Fruit fly (Drosophila melanogaster) whole organism, embryonic: Measurements from ENCODE around the gene CG7536.

Experiments
- Antp ChIP-seq: fragments of 200-800 bp; sonication (Bioruptor generic); optimal IDR thresholded peaks from 3 replicates; lab custom pipeline; 2016; ENCODE audit warnings: missing biosample characterization, missing genetic modification characterization
- Bgb ChIP-seq: fragments of 200-800 bp; sonication (Bioruptor generic); IDR thresholded peaks from 2 replicates; pipeline ENCODE4 v1.3.6; 2022; ENCODE audit warnings: missing biosample characterization, missing genetic modification characterization; ENCODE audit not compliant: partially characterized antibody
- Blimp-1 ChIP-seq: fragments of 200-800 bp; sonication (Bioruptor generic); optimal IDR thresholded peaks from 3 replicates; lab custom pipeline; 2018; ENCODE audit warnings: missing biosample characterization, missing genetic modification characterization, mild to moderate bottlenecking, moderate library complexity, missing genetic modification reagents
- CG1024 ChIP-seq: fragments of 200-800 bp; sonication (Bioruptor generic); IDR thresholded peaks from 2 replicates; pipeline ENCODE4 v1.3.6; 2022; ENCODE audit warnings: missing biosample characterization, missing genetic modification characterization
- CG12155 ChIP-seq: fragments of 200-800 bp; sonication (Bioruptor generic); optimal IDR thresholded peaks from 3 replicates; lab custom pipeline; 2016; ENCODE audit warnings: missing biosample characterization, missing genetic modification characterization
- CG13424 ChIP-seq: fragments of 200-800 bp; sonication (Bioruptor generic); optimal IDR thresholded peaks from 2 replicates; lab custom pipeline; 2019; ENCODE audit warnings: missing biosample characterization, mild to moderate bottlenecking, missing genetic modification characterization, moderate library complexity
- CG13775 ChIP-seq: fragments of 200-800 bp; sonication (Bioruptor generic); optimal IDR thresholded peaks from 3 replicates; lab custom pipeline; 2017; ENCODE audit warnings: missing biosample characterization, mild to moderate bottlenecking, missing genetic modification characterization
- CG2120 ChIP-seq: fragments of 200-800 bp; sonication (Bioruptor generic); optimal IDR thresholded peaks from 3 replicates; lab custom pipeline; 2016; ENCODE audit warnings: missing biosample characterization, missing genetic modification characterization
- CG2129 ChIP-seq: fragments of 200-800 bp; sonication (Bioruptor generic); IDR thresholded peaks from 2 replicates; pipeline ENCODE4 v1.3.6; 2022; ENCODE audit warnings: missing biosample characterization, missing genetic modification characterization; ENCODE audit not compliant: partially characterized antibody
- CG2712 ChIP-seq: fragments of 200-800 bp; optimal IDR thresholded peaks from 3 replicates; lab custom pipeline; 2019; ENCODE audit warnings: missing biosample characterization, mild to moderate bottlenecking, missing genetic modification characterization, moderate library complexity
- CG30403 ChIP-seq: fragments of 200-800 bp; sonication (Bioruptor generic); optimal IDR thresholded peaks from 3 replicates; lab custom pipeline; 2016; ENCODE audit warnings: missing biosample characterization, missing genetic modification characterization
- CG30431 ChIP-seq: fragments of 200-800 bp; sonication (Bioruptor generic); optimal IDR thresholded peaks from 2 replicates; lab custom pipeline; 2017; ENCODE audit warnings: missing biosample characterization, missing genetic modification characterization
- CG42726 ChIP-seq: fragments of 200-800 bp; sonication (Bioruptor generic); IDR thresholded peaks from 2 replicates; pipeline ENCODE4 v1.3.6; 2022; ENCODE audit warnings: missing biosample characterization, missing genetic modification characterization; ENCODE audit not compliant: partially characterized antibody
- CG7357 ChIP-seq: fragments of 200-800 bp; sonication (Bioruptor generic); IDR thresholded peaks from 3 replicates; pipeline ENCODE4 v1.3.6; 2022; ENCODE audit warnings: missing biosample characterization, missing genetic modification characterization
- CG7963 ChIP-seq: fragments of 200-800 bp; sonication (Bioruptor generic); IDR thresholded peaks from 3 replicates; pipeline ENCODE4 v1.3.6; 2022; ENCODE audit warnings: missing biosample characterization, missing genetic modification characterization; ENCODE audit not compliant: partially characterized antibody
- Dref ChIP-seq: fragments of 200-800 bp; sonication (Bioruptor generic); IDR thresholded peaks from 2 replicates; pipeline ENCODE4 v1.3.6; 2022; ENCODE audit warnings: missing biosample characterization, missing genetic modification characterization
- E2f2 ChIP-seq: fragments of 200-800 bp; sonication (Bioruptor generic); IDR thresholded peaks from 2 replicates; pipeline ENCODE4 v1.3.6; 2022; ENCODE audit warnings: missing biosample characterization, missing genetic modification characterization
- Gug ChIP-seq: fragments of 200-800 bp; sonication (Bioruptor generic); IDR thresholded peaks from 4 replicates; pipeline ENCODE4 v1.3.6; 2022; ENCODE audit warnings: missing biosample characterization, missing genetic modification characterization
- HLH4C ChIP-seq: fragments of 200-800 bp; sonication (Bioruptor generic); IDR thresholded peaks from 3 replicates; pipeline ENCODE4 v1.3.6; 2022; ENCODE audit warnings: missing biosample characterization, missing genetic modification characterization; ENCODE audit not compliant: partially characterized antibody
- HLHmδ ChIP-seq: fragments of 200-800 bp; sonication (Bioruptor generic); optimal IDR thresholded peaks from 2 replicates; lab custom pipeline; 2018; ENCODE audit warnings: missing biosample characterization, mild to moderate bottlenecking, missing genetic modification characterization, moderate library complexity
- MESR4 ChIP-seq: fragments of 200-800 bp; sonication (Bioruptor generic); optimal IDR thresholded peaks from 2 replicates; lab custom pipeline; 2018; ENCODE audit warnings: missing biosample characterization, mild to moderate bottlenecking, missing genetic modification characterization, moderate library complexity
- Mad ChIP-seq: fragments of 200-800 bp; sonication (Bioruptor generic); optimal IDR thresholded peaks from 2 replicates; lab custom pipeline; 2016; ENCODE audit warnings: missing biosample characterization, missing genetic modification characterization
- Mrtf ChIP-seq: fragments of 200-800 bp; sonication (Bioruptor generic); IDR thresholded peaks from 3 replicates; pipeline ENCODE4 v1.3.6; 2022; ENCODE audit warnings: missing biosample characterization, missing genetic modification characterization
- NFAT ChIP-seq: fragments of 200-800 bp; sonication (Bioruptor generic); IDR thresholded peaks from 2 replicates; pipeline ENCODE4 v1.3.6; 2022; ENCODE audit warnings: missing biosample characterization, missing genetic modification characterization
- Opbp ChIP-seq: fragments of 200-800 bp; sonication (Bioruptor generic); IDR thresholded peaks from 3 replicates; pipeline ENCODE4 v1.3.6; 2022; ENCODE audit warnings: missing biosample characterization, missing genetic modification characterization; ENCODE audit not compliant: partially characterized antibody
- Rfx ChIP-seq: fragments of 200-800 bp; sonication (Bioruptor generic); IDR thresholded peaks from 2 replicates; pipeline ENCODE4 v1.3.6; 2022; ENCODE audit warnings: missing biosample characterization, missing genetic modification characterization
- Scr ChIP-seq: fragments of 200-800 bp; sonication (Bioruptor generic); IDR thresholded peaks from 2 replicates; pipeline ENCODE4 v1.3.6; 2022; ENCODE audit warnings: missing biosample characterization, missing genetic modification characterization; ENCODE audit not compliant: partially characterized antibody
- Six4 ChIP-seq: fragments of 200-800 bp; sonication (Bioruptor generic); optimal IDR thresholded peaks from 2 replicates; lab custom pipeline; 2016; ENCODE audit warnings: missing biosample characterization, missing genetic modification characterization
- Xbp1 ChIP-seq: fragments of 200-800 bp; sonication (Bioruptor generic); optimal IDR thresholded peaks from 3 replicates; lab custom pipeline; 2016; ENCODE audit warnings: missing biosample characterization, mild to moderate bottlenecking, missing genetic modification characterization
- al ChIP-seq: fragments of 200-800 bp; sonication (Bioruptor generic); IDR thresholded peaks from 2 replicates; pipeline ENCODE4 v1.3.6; 2022; ENCODE audit warnings: missing biosample characterization, missing genetic modification characterization
- amos ChIP-seq: fragments of 200-800 bp; sonication (Bioruptor generic); IDR thresholded peaks from 2 replicates; pipeline ENCODE4 v1.3.6; 2022; ENCODE audit warnings: missing biosample characterization, missing genetic modification characterization; ENCODE audit not compliant: partially characterized antibody
- ap ChIP-seq: fragments of 200-800 bp; sonication (Bioruptor generic); IDR thresholded peaks from 2 replicates; pipeline ENCODE4 v1.3.6; 2022; ENCODE audit warnings: missing biosample characterization, missing genetic modification characterization
- chinmo ChIP-seq: fragments of 200-800 bp; sonication (Bioruptor generic); IDR thresholded peaks from 4 replicates; pipeline ENCODE4 v1.3.6; 2022; ENCODE audit warnings: missing biosample characterization, missing genetic modification characterization; ENCODE audit not compliant: partially characterized antibody
- dpn ChIP-seq, 2 experiments: fragments of 200-800 bp; sonication (Bioruptor generic); optimal IDR thresholded peaks; 3 replicates each; lab custom pipeline; 2016; ENCODE audit warnings: missing biosample characterization in 2 of 2, missing genetic modification characterization in 2 of 2
- gce ChIP-seq: fragments of 200-800 bp; sonication (Bioruptor generic); IDR thresholded peaks from 3 replicates; pipeline ENCODE4 v1.3.6; 2022; ENCODE audit warnings: missing biosample characterization, missing genetic modification characterization
- inv ChIP-seq: fragments of 200-800 bp; sonication (Bioruptor generic); IDR thresholded peaks from 2 replicates; pipeline ENCODE4 v1.3.6; 2022; ENCODE audit warnings: missing biosample characterization, missing genetic modification characterization; ENCODE audit not compliant: partially characterized antibody
- knrl ChIP-seq: fragments of 200-800 bp; sonication (Bioruptor generic); IDR thresholded peaks from 3 replicates; pipeline ENCODE4 v1.3.6; 2022; ENCODE audit warnings: missing biosample characterization, missing genetic modification characterization; ENCODE audit not compliant: partially characterized antibody
- nom ChIP-seq: fragments of 200-800 bp; sonication (Bioruptor generic); optimal IDR thresholded peaks from 2 replicates; lab custom pipeline; 2017; ENCODE audit warnings: missing biosample characterization, missing genetic modification characterization, mild to moderate bottlenecking, moderate library complexity, missing genetic modification reagents
- pzg ChIP-seq: fragments of 200-800 bp; sonication (Bioruptor generic); optimal IDR thresholded peaks from 3 replicates; lab custom pipeline; 2018; ENCODE audit warnings: missing biosample characterization, mild to moderate bottlenecking, missing genetic modification characterization, moderate library complexity
- row ChIP-seq: fragments of 200-800 bp; sonication (Bioruptor generic); IDR thresholded peaks from 3 replicates; pipeline ENCODE4 v1.3.6; 2022; ENCODE audit warnings: missing biosample characterization, missing genetic modification characterization
- run ChIP-seq: fragments of 200-800 bp; sonication (Bioruptor generic); optimal IDR thresholded peaks from 3 replicates; lab custom pipeline; 2018; ENCODE audit warnings: missing biosample characterization, mild to moderate bottlenecking, missing genetic modification characterization
- slbo ChIP-seq: fragments of 200-800 bp; sonication (Bioruptor generic); IDR thresholded peaks from 2 replicates; pipeline ENCODE4 v1.3.6; 2022; ENCODE audit warnings: missing biosample characterization, missing genetic modification characterization
- ssp ChIP-seq: fragments of 200-800 bp; sonication (Bioruptor generic); IDR thresholded peaks from 2 replicates; pipeline ENCODE4 v1.3.6; 2022; ENCODE audit warnings: missing biosample characterization, missing genetic modification characterization
- tgo ChIP-seq: fragments of 200-800 bp; sonication (Bioruptor generic); IDR thresholded peaks from 3 replicates; pipeline ENCODE4 v1.3.6; 2022; ENCODE audit warnings: missing biosample characterization, missing genetic modification characterization
- trem ChIP-seq: fragments of 200-800 bp; optimal IDR thresholded peaks from 3 replicates; lab custom pipeline; 2019; ENCODE audit warnings: missing biosample characterization, mild to moderate bottlenecking, missing genetic modification characterization, moderate library complexity
- usp ChIP-seq: fragments of >200 bp; optimal IDR thresholded peaks from 2 replicates; lab custom pipeline; 2017; ENCODE audit warnings: missing biosample characterization, missing genetic modification characterization
- vnd ChIP-seq: fragments of 200-800 bp; sonication (Bioruptor generic); IDR thresholded peaks from 3 replicates; pipeline ENCODE4 v1.3.6; 2022; ENCODE audit warnings: missing biosample characterization, missing genetic modification characterization; ENCODE audit not compliant: partially characterized antibody

Gene CG7536

DNA sequence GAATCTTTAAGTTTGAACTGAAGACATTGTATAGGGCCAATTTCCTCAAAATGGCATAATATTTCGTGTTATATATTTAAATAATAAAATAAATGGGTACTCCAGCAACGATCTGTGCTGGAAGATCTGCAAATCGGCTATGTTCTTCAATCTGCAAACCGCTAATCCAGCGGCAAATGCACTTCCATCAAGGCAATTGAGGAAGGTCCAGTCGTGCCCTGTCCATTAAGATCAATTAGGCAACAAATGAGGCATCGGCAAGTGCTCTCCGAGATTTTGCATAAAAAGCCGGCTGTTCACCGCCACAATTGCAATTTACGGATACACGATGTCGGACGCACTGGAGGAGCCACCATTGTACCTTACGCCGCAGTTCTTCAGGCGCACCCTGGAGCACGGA is 15.0 kb upstream of the CG7536 start, which contains the start of gene CG7135:
Gene CG7135 (plus strand): TSS at position 301 of the 400 bp plus-strand sequence.
- TF ChIP-seq Xbp1 (GFP tag; lab: Kevin White, UChicago) (no peak), CG30431 (GFP tag; lab: Kevin White, UChicago) (no peak), HLHmδ (GFP tag; lab: Kevin White, UChicago) (no peak), Bgb (GFP tag; lab: Robert Waterston, UW) (no peak), tgo (GFP tag; lab: Robert Waterston, UW) (no peak)
- TF ChIP-seq, all 482 proteins: peak for 0

DNA sequence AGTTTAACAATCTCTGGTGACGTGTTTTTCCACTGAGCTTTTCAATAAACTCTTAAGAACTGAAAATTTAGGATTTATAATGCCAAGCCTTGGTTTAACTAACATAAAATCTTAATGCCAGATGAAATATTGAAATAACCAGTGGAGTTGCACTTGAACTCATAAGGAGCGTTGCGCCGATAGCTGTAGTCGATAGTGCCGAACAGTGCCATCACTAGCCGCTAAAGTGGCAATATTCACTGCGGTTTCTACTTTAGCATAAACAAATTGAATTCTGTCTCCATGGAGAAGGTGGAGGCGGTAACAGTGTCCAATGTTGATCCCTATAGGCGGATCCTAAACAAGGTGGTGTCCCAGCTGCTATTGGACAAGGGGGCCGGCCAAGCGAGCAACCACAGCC is 13.4 kb upstream of the CG7536 start, which contains the start of gene Taf8:
Gene Taf8 (plus strand): TSS at position 193 of the 400 bp plus-strand sequence.
- TF ChIP-seq nom (no peak), Dref (GFP tag; lab: Robert Waterston, UW) (peak; percentile 64), pzg (peak; percentile 29), vnd (GFP tag; lab: Robert Waterston, UW) (peak; percentile 62), Mad (GFP tag; lab: Kevin White, UChicago) (no peak), CG7357 (peak; percentile 70), CG2712 (tag; lab: Kevin White, UChicago) (no peak), CG2129 (GFP tag; lab: Robert Waterston, UW) (peak; percentile 45), ssp (GFP tag; lab: Robert Waterston, UW) (peak; percentile 41), ap (GFP tag; lab: Robert Waterston, UW) (no peak), Mrtf (0 out of 3 replicates have a peak, but pooled peaks have one; percentile 19), inv (GFP tag; lab: Robert Waterston, UW) (peak; percentile 67), Antp (GFP tag; lab: Kevin White, UChicago) (peak; percentile 12), Opbp (peak; percentile 81; the same call in 2 of the 3 replicates), amos (peak; percentile 79), knrl (GFP tag; lab: Robert Waterston, UW) (peak; percentile 71; the same call in 2 of the 3 replicates), Scr (GFP tag; lab: Robert Waterston, UW) (peak; percentile 67), Six4 (GFP tag; lab: Kevin White, UChicago) (no peak), usp (GFP tag; lab: Kevin White, UChicago) (no peak), Blimp-1 (GFP tag; lab: Kevin White, UChicago) (no peak), CG12155 (GFP tag; lab: Kevin White, UChicago) (no peak), E2f2 (GFP tag; lab: Robert Waterston, UW) (peak; percentile 21; the same call in 1 of the 2 replicates), HLH4C (GFP tag; lab: Robert Waterston, UW) (peak; percentile 37; the same call in 2 of the 3 replicates), CG2120 (GFP tag; lab: Kevin White, UChicago) (peak; percentile 21), trem (tag; lab: Kevin White, UChicago) (no peak), gce (GFP tag; lab: Robert Waterston, UW) (no peak), CG1024 (no peak), CG7963 (peak; percentile 53; the same call in 2 of the 3 replicates), row (GFP tag; lab: Robert Waterston, UW) (peak; percentile 81), Gug (GFP tag; lab: Robert Waterston, UW) (peak; percentile 49; the same call in 1 of the 4 replicates), dpn (GFP tag; optimal IDR thresholded peaks at IDR 0.05; lab: Kevin White, UChicago) (peak in 1 of 2 experiments; percentile 1), CG30403 (GFP tag; lab: Kevin White, UChicago) (peak; percentile 4), CG13424 (tag; lab: Kevin White, UChicago) (no peak), NFAT (GFP tag; lab: Robert Waterston, UW) (peak; percentile 39; the same call in 1 of the 2 replicates), run (no peak), slbo (GFP tag; lab: Robert Waterston, UW) (peak; percentile 63), MESR4 (peak; percentile 35), CG13775 (GFP tag; lab: Kevin White, UChicago) (peak; percentile 14), al (GFP tag; lab: Robert Waterston, UW) (0 out of 2 replicates have a peak, but pooled peaks have one; percentile 19), CG42726 (peak; percentile 60), Rfx (GFP tag; lab: Robert Waterston, UW) (peak; percentile 52; the same call in 1 of the 2 replicates), chinmo (0 out of 4 replicates have a peak, but pooled peaks have one; percentile 51)
